Worm (Caenorhabditis elegans) whole organism, L4/young adult: ENCODE measurements around the gene Y44A6D.5.
A peak's percentile ranks its signal among the peaks of the same experiment; 100 is the strongest.

Experiments
- W03F9.2 ChIP-seq: fragments of 150-350 bp; optimal IDR thresholded peaks from 2 replicates; lab custom pipeline; 2014; ENCODE audit warnings: missing biosample characterization, missing genetic modification characterization
- dao-5 ChIP-seq: sonication (generic microtip); optimal IDR thresholded peaks from 2 replicates; lab custom pipeline; 2016; ENCODE audit warnings: missing genotype, missing genetic modification characterization, moderate library complexity, missing compliant biosample characterization
- him-1 ChIP-seq: sonication (generic microtip); optimal IDR thresholded peaks from 2 replicates; lab custom pipeline; 2016; ENCODE audit warnings: missing genotype, missing genetic modification reagents, missing genetic modification characterization, missing compliant biosample characterization

The Y44A6D.5 gene

DNA sequence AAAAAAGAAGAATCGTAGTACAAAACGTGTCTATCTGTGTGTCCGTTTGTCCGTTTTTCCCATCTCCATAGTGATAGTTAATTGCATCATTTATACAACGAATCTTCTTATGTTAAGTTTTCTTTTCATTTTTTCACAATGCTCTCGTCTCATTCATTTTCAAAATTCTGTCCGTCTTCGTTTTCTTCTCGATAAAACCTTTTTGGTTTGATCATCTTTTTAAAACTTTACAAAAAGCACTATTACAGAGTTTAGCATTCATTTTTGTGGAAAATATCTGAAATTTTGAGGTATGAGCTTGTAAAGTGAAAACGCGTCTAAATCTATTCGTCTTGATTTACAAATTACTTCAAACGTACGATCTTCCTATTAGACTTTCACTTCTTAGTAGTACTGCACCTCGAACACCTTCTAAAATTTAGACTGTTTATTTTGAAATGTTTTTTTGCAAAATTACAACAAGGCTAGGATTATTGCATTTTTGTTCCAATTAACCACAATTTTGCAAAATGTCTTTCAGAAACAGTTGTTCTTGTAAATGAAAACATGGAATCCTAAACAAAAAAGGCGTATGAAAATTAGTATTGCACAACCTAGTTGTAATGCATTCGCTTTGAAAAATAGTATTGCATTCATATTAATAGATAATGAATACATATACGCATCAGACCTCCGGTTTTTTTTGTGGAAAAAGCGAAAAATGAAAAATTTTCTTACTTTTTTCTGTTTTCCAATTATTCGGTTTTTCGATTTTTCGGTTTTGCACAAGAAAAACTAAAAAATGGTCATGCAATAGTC is 17.6 kb downstream of the Y44A6D.5 start:
- TF ChIP-seq W03F9.2 = no peak
- peak; percentile 44 for TF ChIP-seq him-1 (tag; lab: Kevin White, UChicago)

DNA sequence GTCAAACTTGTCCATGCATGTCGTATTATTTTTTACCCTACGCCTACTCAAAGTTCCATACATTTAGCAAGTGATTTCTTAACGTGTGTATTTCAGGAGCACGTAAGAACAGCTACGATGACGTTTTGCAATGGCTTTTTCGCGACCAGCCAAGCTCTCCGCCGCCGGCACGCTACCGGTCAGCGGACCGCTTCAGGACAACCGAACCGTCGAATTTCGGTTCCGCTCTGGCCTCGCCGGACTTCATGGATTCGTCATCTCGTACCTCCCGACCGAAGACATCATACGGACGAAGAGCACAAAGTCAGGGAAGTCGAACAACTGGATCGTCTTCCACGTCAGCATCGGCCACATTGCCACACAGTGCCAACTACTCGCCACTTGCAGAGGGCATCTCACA is 19.2 kb downstream of the Y44A6D.5 start:
- TF ChIP-seq W03F9.2 (no peak), him-1 (tag; lab: Kevin White, UChicago) (no peak), dao-5 (tag; lab: Kevin White, UChicago) (no peak)

- peak; percentile 88 for TF ChIP-seq him-1 (tag; lab: Kevin White, UChicago)
- TF ChIP-seq dao-5 (tag; lab: Kevin White, UChicago) = no peak
These were observed 20.6 kb downstream of the Y44A6D.5 start for ce11 chrV:20782188-20782587.

ce11 chrV:20781346-20781952 is 21.4 kb downstream of the Y44A6D.5 start:
- TF ChIP-seq him-1 (tag; lab: Kevin White, UChicago) (no peak), W03F9.2 (no peak), dao-5 (tag; lab: Kevin White, UChicago) (no peak)

DNA sequence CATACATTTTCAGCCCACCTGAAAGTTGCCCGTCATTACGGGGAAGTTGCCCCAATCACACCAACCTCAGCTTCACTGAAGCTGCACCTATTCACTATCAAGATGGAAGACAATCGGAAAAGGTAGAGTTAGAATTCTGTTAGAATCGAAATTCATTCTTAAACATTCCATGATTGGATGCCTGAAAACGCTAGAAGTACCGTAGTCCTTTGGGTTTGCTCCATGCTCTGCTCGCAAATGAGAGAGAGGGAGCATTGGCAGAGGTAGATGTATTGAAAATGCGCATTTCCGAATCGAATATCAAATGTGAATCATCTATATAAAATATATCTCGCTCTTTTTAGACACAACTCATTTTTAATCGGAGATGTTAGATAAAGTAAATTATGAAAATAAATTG is 22.4 kb downstream of the Y44A6D.5 start, which contains the start of gene hif-1:
TSS of gene hif-1 (plus strand) at position 8 of the 400 bp plus-strand sequence.
- TF ChIP-seq him-1 (tag; lab: Kevin White, UChicago) = no peak
- no peak for TF ChIP-seq W03F9.2
- TF ChIP-seq dao-5 (tag; lab: Kevin White, UChicago) = no peak

DNA sequence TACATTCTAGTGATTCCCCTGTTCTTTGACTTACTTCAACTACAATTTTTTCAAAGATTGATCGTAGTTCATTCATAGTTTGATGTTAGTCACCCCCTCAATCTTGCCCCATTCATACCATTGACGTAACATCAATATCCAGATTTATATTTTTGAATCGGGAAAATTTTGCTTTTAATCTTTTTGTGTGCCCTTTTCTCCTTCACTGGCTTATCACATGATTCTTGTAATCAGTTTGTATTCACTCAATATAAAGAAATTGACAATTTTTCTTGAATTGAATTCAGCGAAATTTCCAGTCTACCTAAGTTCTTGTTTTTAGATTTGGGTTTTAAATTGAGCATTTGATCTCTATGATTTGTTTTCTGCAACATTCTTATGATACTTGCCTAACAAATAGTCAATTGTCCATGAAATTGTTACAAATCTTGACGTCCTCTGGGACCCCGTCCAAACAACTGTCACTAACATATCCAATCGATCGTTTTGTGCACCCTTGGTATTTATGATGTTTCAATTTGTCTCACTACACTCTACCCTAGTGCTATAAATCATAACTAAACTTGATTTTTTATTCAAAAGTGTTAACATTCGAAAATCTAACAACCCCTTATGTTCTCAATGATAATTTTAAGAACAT is 23.0 kb downstream of the Y44A6D.5 start:
- TF ChIP-seq him-1 (tag; lab: Kevin White, UChicago) (no peak), W03F9.2 (no peak), dao-5 (tag; lab: Kevin White, UChicago) (no peak)

- TF ChIP-seq W03F9.2 (no peak), him-1 (tag; lab: Kevin White, UChicago) (no peak), dao-5 (tag; lab: Kevin White, UChicago) (no peak)
These were observed 23.9 kb downstream of the Y44A6D.5 start for ce11 chrV:20778886-20779285.

DNA sequence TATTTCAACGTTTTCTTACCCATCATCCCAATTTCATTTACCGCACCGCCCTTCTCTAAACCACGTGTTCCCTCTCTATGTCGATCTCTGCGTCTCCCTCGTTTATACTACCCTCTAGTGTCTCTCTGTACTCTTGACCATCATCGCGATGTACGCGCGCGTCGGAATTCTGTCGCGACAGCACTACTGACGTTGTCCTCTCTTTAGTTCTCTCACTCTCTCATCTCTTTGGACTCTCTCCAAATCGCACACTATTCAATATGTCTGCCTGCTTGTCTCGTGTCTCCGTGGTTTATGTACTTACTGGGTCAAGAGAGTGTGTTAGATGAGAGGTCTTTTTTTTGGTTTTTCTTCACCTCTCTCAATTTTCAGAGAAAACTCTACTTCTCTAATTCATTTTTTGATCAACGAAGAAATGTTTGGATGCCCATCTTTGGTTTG is 24.5 kb downstream of the Y44A6D.5 start:
- no peak for TF ChIP-seq dao-5 (tag; lab: Kevin White, UChicago)
- TF ChIP-seq him-1 (tag; lab: Kevin White, UChicago) = peak; percentile 94
- TF ChIP-seq W03F9.2 = peak; percentile 82

ce11 chrV:20776761-20777160 is 26.0 kb downstream of the Y44A6D.5 start:
- TF ChIP-seq him-1 (tag; lab: Kevin White, UChicago) = peak; percentile 40
- peak; percentile 35 for TF ChIP-seq W03F9.2
- no peak for TF ChIP-seq dao-5 (tag; lab: Kevin White, UChicago)

DNA sequence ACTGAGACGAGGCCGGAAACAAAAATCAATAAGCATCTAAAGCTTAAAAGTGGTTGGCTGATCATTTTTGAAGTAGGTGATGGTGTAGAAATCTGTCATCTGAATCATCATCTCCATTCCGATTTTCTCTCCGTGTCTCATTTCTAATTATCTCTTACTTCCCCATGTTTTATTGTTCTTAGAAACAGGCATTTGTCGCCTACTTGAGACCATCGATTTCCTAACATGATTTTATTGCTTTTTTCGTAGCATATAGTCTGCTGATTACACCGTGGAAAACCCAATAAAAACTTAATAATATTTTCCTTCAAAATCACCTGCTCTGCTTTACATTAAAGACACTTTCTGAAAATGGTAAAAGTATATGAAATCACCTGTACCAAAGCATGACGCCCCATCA is 27.5 kb downstream of the Y44A6D.5 start, which contains the start of gene F38A6.4:
TSS of gene F38A6.4 (minus strand) at position 101 of the 400 bp plus-strand sequence.
- TF ChIP-seq W03F9.2 (no peak), him-1 (tag; lab: Kevin White, UChicago) (no peak), dao-5 (tag; lab: Kevin White, UChicago) (no peak)

DNA sequence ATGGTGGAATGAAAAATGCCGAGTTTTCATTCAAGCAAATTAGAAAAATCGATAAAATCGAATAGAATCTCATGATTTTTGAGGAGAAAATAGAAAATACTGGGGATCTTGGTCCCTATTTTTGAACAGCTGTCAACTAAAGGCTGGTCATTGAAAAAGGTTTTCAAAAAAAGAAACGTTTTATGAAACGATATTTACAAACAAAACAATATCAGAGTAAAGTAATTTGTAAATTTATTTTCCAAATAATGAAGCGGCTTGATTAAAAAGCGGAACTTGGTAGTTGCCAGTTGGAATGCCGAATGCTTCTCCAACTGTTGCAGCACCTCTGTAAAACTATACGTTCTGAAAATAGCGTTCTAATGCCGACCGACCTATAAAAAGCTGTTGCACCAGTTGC is 29.2 kb downstream of the Y44A6D.5 start, which contains the start of gene F38A6.5:
TSS of gene F38A6.5 (minus strand) at position 101 of the 400 bp plus-strand sequence.
- TF ChIP-seq him-1 (tag; lab: Kevin White, UChicago) (no peak), dao-5 (tag; lab: Kevin White, UChicago) (no peak)

DNA sequence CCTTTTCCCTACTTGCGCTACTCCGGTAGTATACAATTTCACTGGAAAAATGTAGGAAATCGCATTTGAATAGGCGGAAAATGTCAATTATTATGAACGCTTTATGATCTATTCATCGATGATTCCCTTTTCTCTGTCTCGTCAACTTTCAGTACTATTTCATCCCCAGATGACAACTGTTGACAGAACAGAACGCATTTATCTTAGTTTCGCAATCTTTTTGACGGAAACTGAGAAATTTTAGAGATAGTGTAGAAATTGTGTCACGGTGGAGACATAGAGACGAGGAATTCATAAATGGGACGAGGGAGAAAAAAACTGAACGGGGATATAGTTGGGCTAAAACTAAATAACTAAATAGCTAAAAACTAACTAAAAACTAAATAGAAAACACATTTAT is 31.1 kb downstream of the Y44A6D.5 start:
- no peak for TF ChIP-seq dao-5 (tag; lab: Kevin White, UChicago)
- TF ChIP-seq W03F9.2 = no peak
- TF ChIP-seq him-1 (tag; lab: Kevin White, UChicago) = no peak

DNA sequence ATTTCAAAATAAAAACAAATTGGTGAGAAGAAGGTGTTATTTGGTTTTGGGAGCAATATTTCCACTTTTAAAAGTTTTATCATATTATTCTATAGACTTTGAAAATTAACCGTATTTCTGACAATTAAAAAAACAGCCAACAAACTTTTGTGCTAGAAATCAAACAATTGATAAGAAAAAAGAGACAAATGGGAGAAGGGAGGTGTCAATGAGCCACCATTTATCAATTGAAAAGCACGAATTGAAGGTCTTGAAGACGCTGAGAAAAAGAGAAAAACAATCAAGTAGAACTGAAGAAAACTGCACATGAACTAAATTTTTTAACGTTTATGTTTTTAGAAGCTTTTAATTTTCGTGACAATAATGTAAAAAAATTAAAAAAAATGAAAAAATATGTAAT is 32.0 kb downstream of the Y44A6D.5 start:
- TF ChIP-seq dao-5 (tag; lab: Kevin White, UChicago) (no peak), W03F9.2 (peak; percentile 8)

DNA sequence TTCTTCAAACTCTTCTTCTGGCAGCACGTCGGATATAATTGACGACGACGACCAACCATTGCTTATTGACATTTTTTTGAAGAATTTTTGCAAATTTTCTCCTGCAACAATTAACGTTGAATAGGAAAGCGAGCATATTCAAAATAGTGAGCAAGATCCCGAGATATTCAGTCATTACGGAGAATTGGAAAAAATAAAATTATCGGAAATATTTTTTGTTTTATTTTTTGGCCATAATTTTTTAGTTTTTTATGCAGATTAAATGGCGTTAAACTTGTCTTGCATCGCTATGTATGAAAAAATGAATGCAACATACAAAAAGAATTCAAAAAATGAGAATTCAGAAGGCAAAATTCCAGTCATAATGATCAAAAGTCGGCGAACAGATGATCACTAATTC is 32.7 kb downstream of the Y44A6D.5 start, which contains the start of gene elp-1:
TSS of gene elp-1 (minus strand) at position 101 of the 400 bp plus-strand sequence.
- no peak for TF ChIP-seq W03F9.2
- TF ChIP-seq dao-5 (tag; lab: Kevin White, UChicago) = no peak
- no peak for TF ChIP-seq him-1 (tag; lab: Kevin White, UChicago)
